Worm (Caenorhabditis elegans) whole organism, late embryonic: Measurements from ENCODE around the gene tre-4.

Source experiments
- C08G9.2 ChIP-seq: sonication (generic microtip); optimal IDR thresholded peaks from 2 replicates; lab custom pipeline; 2016; ENCODE audit warnings: mild to moderate bottlenecking, missing genetic modification characterization, moderate library complexity, missing compliant biosample characterization
- K02D7.2 ChIP-seq: sonication (generic microtip); optimal IDR thresholded peaks from 2 replicates; lab custom pipeline; 2017; ENCODE audit warnings: mild to moderate bottlenecking, missing genetic modification characterization, missing compliant biosample characterization
- K09A11.1 ChIP-seq: sonication (generic microtip); optimal IDR thresholded peaks from 2 replicates; lab custom pipeline; 2017; ENCODE audit warnings: antibody characterized with exemption, mild to moderate bottlenecking, missing genetic modification characterization, missing compliant biosample characterization; ENCODE audit not compliant: insufficient read depth
- T23F11.4 ChIP-seq: fragments of 200-800 bp; sonication (Bioruptor generic); optimal IDR thresholded peaks from 2 replicates; lab custom pipeline; 2018; ENCODE audit warnings: mild to moderate bottlenecking, missing genetic modification characterization, missing compliant biosample characterization
- ama-1 ChIP-seq: fragments of 150-350 bp; optimal IDR thresholded peaks from 2 replicates; lab custom pipeline; 2014
- ceh-14 ChIP-seq: sonication (generic microtip); optimal IDR thresholded peaks from 2 replicates; lab custom pipeline; 2016; ENCODE audit warnings: missing genotype, missing genetic modification characterization, missing compliant biosample characterization
- ceh-18 ChIP-seq: sonication (generic microtip); optimal IDR thresholded peaks from 2 replicates; lab custom pipeline; 2016; ENCODE audit warnings: missing genetic modification characterization, missing compliant biosample characterization
- ceh-2 ChIP-seq: sonication (generic microtip); optimal IDR thresholded peaks from 2 replicates; lab custom pipeline; 2016; ENCODE audit warnings: missing genotype, missing genetic modification characterization, missing compliant biosample characterization
- ceh-22 ChIP-seq: sonication (generic microtip); optimal IDR thresholded peaks from 2 replicates; lab custom pipeline; 2017; ENCODE audit warnings: missing biosample characterization, missing genetic modification characterization
- ceh-30 ChIP-seq: fragments of 150-350 bp; optimal IDR thresholded peaks from 2 replicates; lab custom pipeline; 2014; ENCODE audit warnings: missing biosample characterization, missing genetic modification characterization
- ceh-31 ChIP-seq: sonication (generic microtip); optimal IDR thresholded peaks from 2 replicates; lab custom pipeline; 2016; ENCODE audit warnings: missing genetic modification characterization, missing compliant biosample characterization
- ceh-34 ChIP-seq: sonication (generic microtip); optimal IDR thresholded peaks from 2 replicates; lab custom pipeline; 2016; ENCODE audit warnings: mild to moderate bottlenecking, missing genetic modification characterization, missing compliant biosample characterization
- ceh-45 ChIP-seq: fragments of 200-800 bp; sonication (Bioruptor generic); IDR thresholded peaks from 2 replicates; pipeline ENCODE4 v1.3.6; 2022; ENCODE audit warnings: missing genetic modification reagents, missing genetic modification characterization, missing compliant biosample characterization
- ceh-48 ChIP-seq: sonication (generic microtip); optimal IDR thresholded peaks from 2 replicates; lab custom pipeline; 2016; ENCODE audit warnings: missing genetic modification characterization, inconsistent platforms, missing compliant biosample characterization
- ceh-9 ChIP-seq: sonication (generic microtip); optimal IDR thresholded peaks from 2 replicates; lab custom pipeline; 2016; ENCODE audit warnings: mild to moderate bottlenecking, missing genetic modification characterization, inconsistent platforms, missing compliant biosample characterization
- che-1 ChIP-seq: sonication (generic microtip); optimal IDR thresholded peaks from 2 replicates; lab custom pipeline; 2016; ENCODE audit warnings: mild to moderate bottlenecking, missing genetic modification characterization, missing compliant biosample characterization
- dmd-4 ChIP-seq: sonication (generic microtip); optimal IDR thresholded peaks from 2 replicates; lab custom pipeline; 2016; ENCODE audit warnings: borderline replicate concordance, missing genetic modification characterization, missing compliant biosample characterization
- elt-2 ChIP-seq: sonication (generic microtip); optimal IDR thresholded peaks from 2 replicates; lab custom pipeline; 2016; ENCODE audit warnings: missing genetic modification reagents, missing genetic modification characterization, missing compliant biosample characterization
- elt-4 ChIP-seq: sonication (generic microtip); optimal IDR thresholded peaks from 2 replicates; lab custom pipeline; 2016; ENCODE audit warnings: missing genetic modification characterization, missing compliant biosample characterization
- ets-4 ChIP-seq: sonication (generic microtip); optimal IDR thresholded peaks from 2 replicates; lab custom pipeline; 2016; ENCODE audit warnings: missing genetic modification characterization, missing compliant biosample characterization
- eyg-1 ChIP-seq: sonication (generic microtip); optimal IDR thresholded peaks from 2 replicates; lab custom pipeline; 2016; ENCODE audit warnings: missing genotype, missing genetic modification characterization, missing compliant biosample characterization
- fax-1 ChIP-seq: sonication (generic microtip); optimal IDR thresholded peaks from 2 replicates; lab custom pipeline; 2016; ENCODE audit warnings: missing genotype, missing genetic modification characterization, missing compliant biosample characterization
- fkh-6 ChIP-seq: sonication (generic microtip); optimal IDR thresholded peaks from 2 replicates; lab custom pipeline; 2016; ENCODE audit warnings: missing genetic modification characterization, missing compliant biosample characterization
- gmeb-2 ChIP-seq: sonication (generic microtip); optimal IDR thresholded peaks from 2 replicates; lab custom pipeline; 2016; ENCODE audit warnings: missing genetic modification characterization, inconsistent platforms, missing compliant biosample characterization
- hlh-15 ChIP-seq: sonication (generic microtip); optimal IDR thresholded peaks from 2 replicates; lab custom pipeline; 2016; ENCODE audit warnings: missing genetic modification characterization, missing compliant biosample characterization
- hlh-6 ChIP-seq: sonication (generic microtip); optimal IDR thresholded peaks from 2 replicates; lab custom pipeline; 2016; ENCODE audit warnings: missing genotype, missing genetic modification characterization, missing compliant biosample characterization
- hlh-8 ChIP-seq: sonication (generic microtip); optimal IDR thresholded peaks from 2 replicates; lab custom pipeline; 2016; ENCODE audit warnings: missing genotype, missing genetic modification characterization, missing compliant biosample characterization
- lim-6 ChIP-seq: sonication (generic microtip); optimal IDR thresholded peaks from 2 replicates; lab custom pipeline; 2016; ENCODE audit warnings: missing genetic modification characterization, missing compliant biosample characterization
- lin-11 ChIP-seq: fragments of 200-800 bp; sonication (Bioruptor generic); optimal IDR thresholded peaks from 2 replicates; lab custom pipeline; 2018; ENCODE audit warnings: mild to moderate bottlenecking, missing genetic modification characterization, missing compliant biosample characterization
- madf-2 ChIP-seq: sonication (generic microtip); optimal IDR thresholded peaks from 2 replicates; lab custom pipeline; 2017; ENCODE audit warnings: missing genetic modification characterization, missing compliant biosample characterization
- nhr-11 ChIP-seq: fragments of 150-350 bp; optimal IDR thresholded peaks from 2 replicates; lab custom pipeline; 2014; ENCODE audit warnings: missing biosample characterization, missing genetic modification characterization
- nhr-232 ChIP-seq: sonication (generic microtip); optimal IDR thresholded peaks from 2 replicates; lab custom pipeline; 2016; ENCODE audit warnings: missing genetic modification characterization, missing compliant biosample characterization
- odd-2 ChIP-seq: sonication (generic microtip); optimal IDR thresholded peaks from 2 replicates; lab custom pipeline; 2017; ENCODE audit warnings: antibody characterized with exemption, mild to moderate bottlenecking, missing genetic modification characterization, missing compliant biosample characterization
- pag-3 ChIP-seq: sonication (generic microtip); optimal IDR thresholded peaks from 2 replicates; lab custom pipeline; 2016; ENCODE audit warnings: missing compliant biosample characterization, missing genetic modification characterization, borderline replicate concordance
- pat-9 ChIP-seq: fragments of 200-800 bp; sonication (Bioruptor generic); optimal IDR thresholded peaks from 2 replicates; lab custom pipeline; 2018; ENCODE audit warnings: mild to moderate bottlenecking, missing genetic modification characterization, moderate library complexity, missing compliant biosample characterization
- pax-1 ChIP-seq: fragments of 150-350 bp; optimal IDR thresholded peaks from 2 replicates; lab custom pipeline; 2014; ENCODE audit warnings: missing biosample characterization, missing genetic modification characterization
- pha-2 ChIP-seq: sonication (generic microtip); optimal IDR thresholded peaks from 2 replicates; lab custom pipeline; 2017; ENCODE audit warnings: mild to moderate bottlenecking, missing genetic modification characterization, missing compliant biosample characterization
- pros-1 ChIP-seq: fragments of 150-350 bp; optimal IDR thresholded peaks from 2 replicates; lab custom pipeline; 2014; ENCODE audit warnings: missing biosample characterization, missing genetic modification reagents, missing genetic modification characterization
- ref-2 ChIP-seq: sonication (generic microtip); optimal IDR thresholded peaks from 2 replicates; lab custom pipeline; 2016; ENCODE audit warnings: missing genetic modification characterization, missing compliant biosample characterization
- rnt-1 ChIP-seq: sonication (generic microtip); optimal IDR thresholded peaks from 2 replicates; lab custom pipeline; 2016; ENCODE audit warnings: missing genetic modification characterization, missing compliant biosample characterization
- sdc-2 ChIP-seq: sonication (generic microtip); optimal IDR thresholded peaks from 2 replicates; lab custom pipeline; 2016; ENCODE audit warnings: missing genotype, missing genetic modification characterization, missing compliant biosample characterization
- tbx-2 ChIP-seq: sonication (generic microtip); optimal IDR thresholded peaks from 2 replicates; lab custom pipeline; 2016; ENCODE audit warnings: missing genetic modification characterization, missing compliant biosample characterization
- tbx-7 ChIP-seq: sonication (generic microtip); optimal IDR thresholded peaks from 2 replicates; lab custom pipeline; 2016; ENCODE audit warnings: missing genotype, missing genetic modification characterization, missing compliant biosample characterization
- unc-3 ChIP-seq, 2 experiments: fragments of 200-800 bp in 1 of 2; sonication (Bioruptor generic) in 1 of 2; sonication (generic microtip) in 1 of 2; conservative IDR thresholded peaks in 1 of 2; optimal IDR thresholded peaks in 1 of 2; 2 replicates each; pipeline versions ENCODE4 v1.3.6 to Lab custom; 2016 to 2022; ENCODE audit warnings: missing compliant biosample characterization in 2 of 2, missing genetic modification characterization in 2 of 2, missing genetic modification reagents in 1 of 2
- unc-42 ChIP-seq: sonication (generic microtip); optimal IDR thresholded peaks from 2 replicates; lab custom pipeline; 2016; ENCODE audit warnings: missing genotype, missing genetic modification characterization, missing compliant biosample characterization
- unc-55 ChIP-seq: sonication (generic microtip); optimal IDR thresholded peaks from 2 replicates; lab custom pipeline; 2017; ENCODE audit warnings: missing biosample characterization, missing genetic modification reagents, missing genetic modification characterization
- unc-86 ChIP-seq: sonication (generic microtip); optimal IDR thresholded peaks from 2 replicates; lab custom pipeline; 2016; ENCODE audit warnings: missing genetic modification characterization, missing compliant biosample characterization
- zip-5 ChIP-seq: sonication (generic microtip); optimal IDR thresholded peaks from 2 replicates; lab custom pipeline; 2016; ENCODE audit warnings: missing genetic modification characterization, missing compliant biosample characterization
- ztf-16 ChIP-seq: sonication (generic microtip); optimal IDR thresholded peaks from 2 replicates; lab custom pipeline; 2017; ENCODE audit warnings: missing genetic modification characterization, missing compliant biosample characterization

tre-4 gene

DNA sequence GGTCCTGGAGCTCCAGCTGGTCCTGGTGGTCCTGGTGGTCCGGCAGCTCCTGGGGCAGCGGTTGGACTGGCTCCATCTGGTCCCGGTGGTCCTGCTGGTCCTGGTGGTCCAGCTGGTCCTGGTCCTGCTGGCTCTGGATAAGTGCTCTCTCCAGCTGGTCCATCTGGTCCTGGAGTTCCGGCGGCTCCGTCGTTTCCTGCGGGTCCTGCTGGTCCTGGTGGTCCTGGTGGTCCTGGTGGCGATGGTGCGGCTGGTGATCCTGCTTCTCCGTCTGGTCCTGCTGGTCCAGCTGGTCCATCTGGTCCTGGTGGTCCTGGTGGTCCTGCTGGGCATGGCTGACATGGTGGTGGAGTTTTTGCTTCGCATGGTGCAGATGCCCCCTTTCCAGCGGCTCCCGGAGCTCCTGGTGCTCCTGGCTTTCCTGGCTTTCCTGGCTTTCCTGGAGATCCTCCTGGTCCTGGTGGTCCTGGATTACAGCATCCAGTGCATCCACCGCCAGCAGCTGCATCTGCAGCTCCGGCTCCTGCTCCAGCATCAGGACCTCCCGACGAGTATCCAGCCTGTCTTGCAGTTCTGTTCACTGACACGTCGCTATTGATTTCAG, 38.4 kb downstream of the tre-4 start:
- TF ChIP-seq ceh-45 (GFP tag; lab: Robert Waterston, UW), result no peak
- peak; percentile 36 for TF ChIP-seq hlh-6 (tag; lab: Kevin White, UChicago)

DNA sequence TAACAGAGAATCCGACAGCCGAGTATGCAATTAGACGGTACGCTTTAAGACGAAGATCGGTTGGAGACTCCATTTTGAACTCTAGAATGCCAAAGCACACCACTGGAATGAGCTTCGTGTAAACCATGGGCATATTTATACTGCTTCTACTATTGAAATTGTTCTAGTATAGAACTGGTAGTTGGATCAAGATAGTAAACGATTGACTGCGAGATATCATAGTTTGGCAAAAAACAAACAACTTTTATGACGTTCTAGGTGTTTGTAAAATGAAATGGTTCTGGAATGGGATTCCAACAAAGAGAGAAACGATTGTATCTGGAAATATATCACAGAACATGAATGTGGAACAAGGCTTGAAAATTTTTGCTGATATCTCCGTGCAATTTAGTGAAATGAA, 39.0 kb downstream of the tre-4 start, which contains the start of gene col-185:
col-185 (minus strand) TSS at position 101 of the 400 bp plus-strand sequence.
- no peak for TF ChIP-seq tbx-2 (tag; lab: Kevin White, UChicago)

DNA sequence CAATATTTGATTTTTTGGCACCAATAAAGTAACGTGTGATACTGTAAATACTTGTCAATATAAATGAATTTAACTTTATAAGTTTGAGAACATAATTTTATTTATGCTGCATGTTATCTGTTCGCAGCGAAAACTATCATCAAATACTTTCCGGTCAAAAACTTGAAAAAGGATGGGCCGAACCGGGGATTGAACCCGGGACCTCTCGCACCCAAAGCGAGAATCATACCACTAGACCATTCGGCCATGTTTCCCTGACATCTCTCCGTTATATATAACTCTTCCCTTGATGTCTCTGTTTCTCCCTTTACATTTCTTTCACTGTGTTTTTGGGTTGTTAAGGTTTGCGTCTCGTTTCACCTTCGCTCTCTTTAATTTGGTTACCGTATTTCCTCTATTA, 39.8 kb downstream of the tre-4 start:
- TF ChIP-seq K09A11.1 (tag; lab: Kevin White, UChicago) (peak; percentile 46), gmeb-2 (tag; lab: Kevin White, UChicago) (peak; percentile 79), pat-9 (tag; lab: Kevin White, UChicago) (peak; percentile 64), unc-86 (tag; lab: Kevin White, UChicago) (peak; percentile 72), T23F11.4 (GFP tag; lab: Kevin White, UChicago) (peak; percentile 77), ceh-22 (tag; lab: Kevin White, UChicago) (no peak), tbx-7 (peak; percentile 4), dmd-4 (tag; lab: Kevin White, UChicago) (no peak), ceh-9 (tag; lab: Kevin White, UChicago) (peak; percentile 50), nhr-232 (tag; lab: Kevin White, UChicago) (peak; percentile 70), elt-2 (peak; percentile 78), C08G9.2 (tag; lab: Kevin White, UChicago) (peak; percentile 67), ets-4 (tag; lab: Kevin White, UChicago) (no peak), unc-42 (tag; lab: Kevin White, UChicago) (peak; percentile 24), fax-1 (peak; percentile 29), ceh-34 (tag; lab: Kevin White, UChicago) (peak; percentile 23), ceh-2 (tag; lab: Kevin White, UChicago) (peak; percentile 42), pax-1 (tag; lab: Kevin White, UChicago) (no peak), odd-2 (tag; lab: Kevin White, UChicago) (peak; percentile 56), unc-55 (GFP tag; lab: Kevin White, UChicago) (no peak), hlh-15 (tag; lab: Kevin White, UChicago) (peak; percentile 46), zip-5 (tag; lab: Kevin White, UChicago) (peak; percentile 30), elt-4 (tag; lab: Kevin White, UChicago) (no peak), lin-11 (peak; percentile 64), lim-6 (tag; lab: Kevin White, UChicago) (no peak), eyg-1 (tag; lab: Kevin White, UChicago) (peak; percentile 44), hlh-8 (peak; percentile 70), madf-2 (tag; lab: Kevin White, UChicago) (peak; percentile 72), ceh-48 (tag; lab: Kevin White, UChicago) (peak; percentile 48), pag-3 (tag; lab: Kevin White, UChicago) (no peak), ceh-31 (peak; percentile 23), fkh-6 (peak; percentile 77), rnt-1 (tag; lab: Kevin White, UChicago) (peak; percentile 57), ztf-16 (tag; lab: Kevin White, UChicago) (peak; percentile 74), ceh-14 (tag; lab: Kevin White, UChicago) (peak; percentile 68), sdc-2 (tag; lab: Kevin White, UChicago) (peak; percentile 94), unc-3 (GFP tag; conservative IDR thresholded peaks at IDR 0.05; lab: Robert Waterston, UW) (peak; percentile 67), unc-3 (tag; optimal IDR thresholded peaks at IDR 0.05; lab: Kevin White, UChicago) (peak; percentile 71), pha-2 (tag; lab: Kevin White, UChicago) (peak; percentile 23), K02D7.2 (tag; lab: Kevin White, UChicago) (no peak), ama-1 (lab: Kevin White, UChicago) (no peak), ref-2 (tag; lab: Kevin White, UChicago) (peak; percentile 74), pros-1 (tag; lab: Kevin White, UChicago) (no peak), ceh-18 (tag; lab: Kevin White, UChicago) (peak; percentile 27), nhr-11 (tag; lab: Kevin White, UChicago) (no peak), ceh-30 (tag; lab: Kevin White, UChicago) (peak; percentile 4), che-1 (tag; lab: Kevin White, UChicago) (peak; percentile 76)
